Fruit fly (Drosophila melanogaster) whole organism, embryonic: ENCODE results near the gene CG42399.

Source experiments
- Ada2b ChIP-seq: fragments of 200-800 bp; sonication (Bioruptor generic); IDR thresholded peaks from 2 replicates; pipeline ENCODE4 v1.3.6; 2022; ENCODE audit warnings: missing biosample characterization, missing genetic modification characterization
- Atf3 ChIP-seq: fragments of 200-800 bp; sonication (Bioruptor generic); optimal IDR thresholded peaks from 3 replicates; lab custom pipeline; 2016; ENCODE audit warnings: missing biosample characterization, missing genetic modification characterization
- Atf6 ChIP-seq: fragments of 200-800 bp; sonication (Bioruptor generic); IDR thresholded peaks from 2 replicates; pipeline ENCODE4 v1.3.6; 2022; ENCODE audit warnings: missing biosample characterization, missing genetic modification characterization
- B-H1 ChIP-seq: fragments of 200-800 bp; sonication (Bioruptor generic); IDR thresholded peaks from 3 replicates; pipeline ENCODE4 v1.3.6; 2022; ENCODE audit warnings: missing biosample characterization, missing genetic modification characterization
- CG10654 ChIP-seq: fragments of 200-800 bp; sonication (Bioruptor generic); optimal IDR thresholded peaks from 2 replicates; lab custom pipeline; 2016; ENCODE audit warnings: missing biosample characterization, missing genetic modification characterization
- CG10959 ChIP-seq: fragments of 200-800 bp; sonication (Bioruptor generic); IDR thresholded peaks from 2 replicates; pipeline ENCODE4 v1.3.6; 2022; ENCODE audit warnings: missing biosample characterization, missing genetic modification characterization
- CG10979 ChIP-seq: fragments of 200-800 bp; sonication (Bioruptor generic); optimal IDR thresholded peaks from 2 replicates; lab custom pipeline; 2018; ENCODE audit warnings: missing biosample characterization, mild to moderate bottlenecking, missing genetic modification characterization, moderate library complexity
- CG11093 ChIP-seq: fragments of 200-800 bp; sonication (Bioruptor generic); IDR thresholded peaks from 3 replicates; pipeline ENCODE4 v1.3.6; 2022; ENCODE audit warnings: missing biosample characterization, missing genetic modification characterization
- CG11560 ChIP-seq: fragments of 200-800 bp; sonication (Bioruptor generic); IDR thresholded peaks from 3 replicates; pipeline ENCODE4 v1.3.6; 2022; ENCODE audit warnings: missing biosample characterization, missing genetic modification characterization
- CG11695 ChIP-seq: fragments of 200-800 bp; sonication (Bioruptor generic); IDR thresholded peaks from 3 replicates; pipeline ENCODE4 v1.3.6; 2022; ENCODE audit warnings: missing biosample characterization, missing genetic modification characterization
- CG12104 ChIP-seq: fragments of 200-800 bp; sonication (Bioruptor generic); optimal IDR thresholded peaks from 3 replicates; lab custom pipeline; 2016; ENCODE audit warnings: missing biosample characterization, missing genetic modification characterization
- CG12744 ChIP-seq: fragments of 200-800 bp; sonication (Bioruptor generic); optimal IDR thresholded peaks from 2 replicates; lab custom pipeline; 2016; ENCODE audit warnings: missing biosample characterization, missing genetic modification characterization
- CG1647 ChIP-seq: fragments of 200-800 bp; sonication (Bioruptor generic); optimal IDR thresholded peaks from 3 replicates; lab custom pipeline; 2016; ENCODE audit warnings: missing biosample characterization, missing genetic modification characterization
- CG16779 ChIP-seq: fragments of 200-800 bp; sonication (Bioruptor generic); IDR thresholded peaks from 2 replicates; pipeline ENCODE4 v1.3.6; 2022; ENCODE audit warnings: missing biosample characterization, missing genetic modification characterization
- CG17359 ChIP-seq: fragments of 200-800 bp; sonication (Bioruptor generic); optimal IDR thresholded peaks from 3 replicates; lab custom pipeline; 2018; ENCODE audit warnings: missing biosample characterization, mild to moderate bottlenecking, missing genetic modification characterization, moderate library complexity
- CG17612 ChIP-seq: fragments of 200-800 bp; sonication (Bioruptor generic); IDR thresholded peaks from 2 replicates; pipeline ENCODE4 v1.3.6; 2022; ENCODE audit warnings: missing biosample characterization, missing genetic modification characterization
- CG18599 ChIP-seq: fragments of 200-800 bp; sonication (Bioruptor generic); optimal IDR thresholded peaks from 3 replicates; lab custom pipeline; 2017; ENCODE audit warnings: missing biosample characterization, missing genetic modification characterization, mild to moderate bottlenecking, moderate library complexity, missing genetic modification reagents
- CG2120 ChIP-seq: fragments of 200-800 bp; sonication (Bioruptor generic); optimal IDR thresholded peaks from 3 replicates; lab custom pipeline; 2016; ENCODE audit warnings: missing biosample characterization, missing genetic modification characterization
- CG32772 ChIP-seq: fragments of 200-800 bp; sonication (Bioruptor generic); IDR thresholded peaks from 2 replicates; pipeline ENCODE4 v1.3.6; 2022; ENCODE audit warnings: missing biosample characterization, missing genetic modification characterization
- CG43689 ChIP-seq: fragments of 200-800 bp; sonication (Bioruptor generic); IDR thresholded peaks from 2 replicates; pipeline ENCODE4 v1.3.6; 2022; ENCODE audit warnings: missing biosample characterization, missing genetic modification characterization
- CG5180 ChIP-seq: fragments of 200-800 bp; sonication (Bioruptor generic); optimal IDR thresholded peaks from 3 replicates; lab custom pipeline; 2017; ENCODE audit warnings: missing biosample characterization, missing genetic modification characterization, mild to moderate bottlenecking, moderate library complexity, missing genetic modification reagents
- CG7556 ChIP-seq: fragments of 200-800 bp; sonication (Bioruptor generic); optimal IDR thresholded peaks from 2 replicates; lab custom pipeline; 2017; ENCODE audit warnings: missing biosample characterization, mild to moderate bottlenecking, missing genetic modification characterization
- CG7987 ChIP-seq: fragments of 200-800 bp; sonication (Bioruptor generic); optimal IDR thresholded peaks from 2 replicates; lab custom pipeline; 2018; ENCODE audit warnings: missing biosample characterization, mild to moderate bottlenecking, missing genetic modification characterization, moderate library complexity
- Ets97D ChIP-seq: fragments of 200-800 bp; sonication (Bioruptor generic); optimal IDR thresholded peaks from 3 replicates; lab custom pipeline; 2016; ENCODE audit warnings: missing biosample characterization, missing genetic modification characterization
- HLH4C ChIP-seq: fragments of 200-800 bp; sonication (Bioruptor generic); IDR thresholded peaks from 3 replicates; pipeline ENCODE4 v1.3.6; 2022; ENCODE audit warnings: missing biosample characterization, missing genetic modification characterization; ENCODE audit not compliant: partially characterized antibody
- HmgD ChIP-seq: fragments of 200-800 bp; sonication (Bioruptor generic); optimal IDR thresholded peaks from 3 replicates; lab custom pipeline; 2016; ENCODE audit warnings: missing biosample characterization, missing genetic modification characterization
- Jarid2 ChIP-seq: fragments of 200-800 bp; sonication (Bioruptor generic); optimal IDR thresholded peaks from 3 replicates; lab custom pipeline; 2017; ENCODE audit warnings: mild to moderate bottlenecking, missing biosample characterization, missing genetic modification reagents, missing genetic modification characterization
- Mrtf ChIP-seq: fragments of 200-800 bp; sonication (Bioruptor generic); IDR thresholded peaks from 3 replicates; pipeline ENCODE4 v1.3.6; 2022; ENCODE audit warnings: missing biosample characterization, missing genetic modification characterization
- NC2α ChIP-seq: fragments of 200-800 bp; sonication (Bioruptor generic); optimal IDR thresholded peaks from 2 replicates; lab custom pipeline; 2016; ENCODE audit warnings: missing biosample characterization, missing genetic modification characterization
- Pdp1 ChIP-seq, 2 experiments: fragments of 200-800 bp; sonication (Bioruptor generic); optimal IDR thresholded peaks; 3 replicates each; lab custom pipeline; 2016; ENCODE audit warnings: missing biosample characterization in 2 of 2, missing genetic modification characterization in 2 of 2, mild to moderate bottlenecking in 1 of 2, moderate library complexity in 1 of 2
- Rfx ChIP-seq: fragments of 200-800 bp; sonication (Bioruptor generic); IDR thresholded peaks from 2 replicates; pipeline ENCODE4 v1.3.6; 2022; ENCODE audit warnings: missing biosample characterization, missing genetic modification characterization
- Sox100B ChIP-seq: fragments of 200-800 bp; sonication (Bioruptor generic); optimal IDR thresholded peaks from 3 replicates; lab custom pipeline; 2018; ENCODE audit warnings: missing biosample characterization, mild to moderate bottlenecking, missing genetic modification characterization
- ab ChIP-seq: fragments of 200-800 bp; sonication (Bioruptor generic); optimal IDR thresholded peaks from 2 replicates; lab custom pipeline; 2016; ENCODE audit warnings: missing biosample characterization, missing genetic modification characterization
- ash1 ChIP-seq: fragments of 200-800 bp; sonication (Bioruptor generic); optimal IDR thresholded peaks from 2 replicates; lab custom pipeline; 2018; ENCODE audit warnings: missing biosample characterization, mild to moderate bottlenecking, missing genetic modification characterization
- btn ChIP-seq: fragments of 200-800 bp; sonication (Bioruptor generic); optimal IDR thresholded peaks from 2 replicates; lab custom pipeline; 2016; ENCODE audit warnings: missing biosample characterization, missing genetic modification characterization
- ci ChIP-seq: fragments of 200-800 bp; sonication (Bioruptor generic); IDR thresholded peaks from 3 replicates; pipeline ENCODE4 v1.3.6; 2022; ENCODE audit warnings: missing biosample characterization, missing genetic modification characterization
- crc ChIP-seq: fragments of 200-800 bp; sonication (Bioruptor generic); optimal IDR thresholded peaks from 2 replicates; lab custom pipeline; 2016; ENCODE audit warnings: missing biosample characterization, missing genetic modification characterization
- dan ChIP-seq: fragments of 200-800 bp; sonication (Bioruptor generic); IDR thresholded peaks from 2 replicates; pipeline ENCODE4 v1.3.6; 2022; ENCODE audit warnings: missing biosample characterization, missing genetic modification characterization
- danr ChIP-seq: fragments of 200-800 bp; sonication (Bioruptor generic); IDR thresholded peaks from 2 replicates; pipeline ENCODE4 v1.3.6; 2022; ENCODE audit warnings: missing biosample characterization, missing genetic modification characterization
- dati ChIP-seq: fragments of 200-800 bp; sonication (Bioruptor generic); IDR thresholded peaks from 2 replicates; pipeline ENCODE4 v1.3.6; 2022; ENCODE audit warnings: missing biosample characterization, missing genetic modification characterization
- dpn ChIP-seq, 2 experiments: fragments of 200-800 bp; sonication (Bioruptor generic); optimal IDR thresholded peaks; 3 replicates each; lab custom pipeline; 2016; ENCODE audit warnings: missing biosample characterization in 2 of 2, missing genetic modification characterization in 2 of 2
- eve ChIP-seq, 2 experiments: fragments of >200 bp; optimal IDR thresholded peaks; 2 replicates each; lab custom pipeline; 2017; ENCODE audit warnings: missing biosample characterization in 2 of 2, missing genetic modification characterization in 2 of 2
- gem ChIP-seq: fragments of 200-800 bp; sonication (Bioruptor generic); optimal IDR thresholded peaks from 2 replicates; lab custom pipeline; 2019; ENCODE audit warnings: missing biosample characterization, mild to moderate bottlenecking, missing genetic modification characterization, moderate library complexity
- jing ChIP-seq: fragments of 200-800 bp; sonication (Bioruptor generic); optimal IDR thresholded peaks from 2 replicates; lab custom pipeline; 2018; ENCODE audit warnings: missing biosample characterization, mild to moderate bottlenecking, missing genetic modification characterization
- nau ChIP-seq: fragments of 200-800 bp; sonication (Bioruptor generic); optimal IDR thresholded peaks from 3 replicates; lab custom pipeline; 2017; ENCODE audit warnings: missing biosample characterization, mild to moderate bottlenecking, missing genetic modification characterization, missing genetic modification reagents
- pan ChIP-seq, 4 experiments: fragments of >200 bp in 3 of 4; fragments of 200-800 bp in 1 of 4; sonication (Bioruptor generic) in 1 of 4; optimal IDR thresholded peaks in 3 of 4; IDR thresholded peaks in 1 of 4; 2 replicates each; pipeline versions ENCODE4 v1.3.6 to Lab custom; 2017 to 2022; ENCODE audit warnings: missing biosample characterization in 2 of 4, missing genetic modification characterization in 2 of 4, mixed read lengths in 1 of 4
- unc-4 ChIP-seq: fragments of 200-800 bp; sonication (Bioruptor generic); IDR thresholded peaks from 2 replicates; pipeline ENCODE4 v1.3.6; 2022; ENCODE audit warnings: missing biosample characterization, missing genetic modification characterization; ENCODE audit not compliant: partially characterized antibody
- unpg ChIP-seq: fragments of 200-800 bp; sonication (Bioruptor generic); optimal IDR thresholded peaks from 3 replicates; lab custom pipeline; 2018; ENCODE audit warnings: missing biosample characterization, mild to moderate bottlenecking, missing genetic modification characterization, moderate library complexity
- usp ChIP-seq: fragments of >200 bp; optimal IDR thresholded peaks from 2 replicates; lab custom pipeline; 2017; ENCODE audit warnings: missing biosample characterization, missing genetic modification characterization
- wek ChIP-seq: fragments of 200-800 bp; sonication (Bioruptor generic); optimal IDR thresholded peaks from 3 replicates; lab custom pipeline; 2018; ENCODE audit warnings: missing biosample characterization, mild to moderate bottlenecking, missing genetic modification characterization, moderate library complexity
- zfh1 ChIP-seq: fragments of 200-800 bp; sonication (Bioruptor generic); IDR thresholded peaks from 3 replicates; pipeline ENCODE4 v1.3.6; 2022; ENCODE audit warnings: missing biosample characterization, missing genetic modification characterization

The CG42399 gene

DNA sequence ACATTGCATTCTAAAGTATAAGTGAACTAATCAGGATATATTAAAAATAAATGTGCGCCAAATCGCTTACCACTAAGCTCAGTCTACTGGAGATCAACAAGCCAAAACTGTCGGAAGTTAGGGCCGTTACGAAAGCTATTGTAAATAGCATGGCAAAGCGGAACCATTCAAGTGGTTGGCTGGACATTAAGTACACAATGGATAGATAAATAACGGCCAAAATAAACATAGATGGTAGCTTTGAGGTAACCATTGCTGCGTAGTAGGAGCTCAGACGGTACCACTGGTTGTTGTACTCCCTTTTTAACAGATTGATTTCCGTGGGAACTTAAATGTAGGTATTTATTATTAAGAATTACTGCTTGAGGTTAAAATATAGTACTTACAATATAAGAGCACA, 35.4 kb downstream of the CG42399 start (continued):
- TF ChIP-seq CG18599, result peak; percentile 69
- no peak for TF ChIP-seq CG10979
- no peak for TF ChIP-seq CG11560 (tag; lab: Robert Waterston, UW)
- TF ChIP-seq wek (GFP tag; lab: Kevin White, UChicago), result peak; percentile 59
- peak; percentile 9 for TF ChIP-seq gem (tag; lab: Kevin White, UChicago)
- peak in 1 of 2 experiments; percentile 45 for TF ChIP-seq eve (GFP tag; optimal IDR thresholded peaks at IDR 0.05; lab: Kevin White, UChicago)
- TF ChIP-seq CG5180, result peak; percentile 40
- TF ChIP-seq Ets97D (GFP tag; lab: Kevin White, UChicago), result no peak
- no peak for TF ChIP-seq HLH4C (GFP tag; lab: Robert Waterston, UW)
- TF ChIP-seq Jarid2, result no peak
- TF ChIP-seq CG11695 (GFP tag; lab: Robert Waterston, UW), result peak; percentile 51; the same call in 1 of the 3 replicates
- TF ChIP-seq CG17612 (GFP tag; lab: Robert Waterston, UW), result no peak
- TF ChIP-seq CG7556 (GFP tag; lab: Kevin White, UChicago), result no peak
- TF ChIP-seq danr (GFP tag; lab: Robert Waterston, UW), result no peak
- peak; percentile 72; the same call in 2 of the 3 replicates for TF ChIP-seq ci (GFP tag; lab: Robert Waterston, UW)
- peak; percentile 61 for TF ChIP-seq CG17359 (tag; lab: Kevin White, UChicago)
- TF ChIP-seq dan, result no peak
- peak; percentile 37 for TF ChIP-seq nau (GFP tag; lab: Kevin White, UChicago)
- no peak for TF ChIP-seq CG32772 (GFP tag; lab: Robert Waterston, UW)
- no peak for TF ChIP-seq dati (GFP tag; lab: Robert Waterston, UW)
- TF ChIP-seq Rfx (GFP tag; lab: Robert Waterston, UW), result peak; percentile 40; the same call in 1 of the 2 replicates
- TF ChIP-seq CG12104 (GFP tag; lab: Kevin White, UChicago), result no peak
- no peak for TF ChIP-seq CG16779 (GFP tag; lab: Robert Waterston, UW)
- TF ChIP-seq Mrtf (GFP tag; lab: Robert Waterston, UW), result no peak
- no peak for TF ChIP-seq CG43689 (GFP tag; lab: Robert Waterston, UW)
- TF ChIP-seq Pdp1 (GFP tag; optimal IDR thresholded peaks at IDR 0.05; lab: Kevin White, UChicago), result peak in 1 of 2 experiments; percentile 12
- no peak for TF ChIP-seq CG11093 (GFP tag; lab: Robert Waterston, UW)
- no peak for TF ChIP-seq CG10654
- TF ChIP-seq B-H1, result no peak; the same call in 2 of the 3 replicates
- peak; percentile 10 for TF ChIP-seq CG1647
- TF ChIP-seq Ada2b, result no peak
- peak; percentile 6 for TF ChIP-seq ash1
- peak; percentile 53 for TF ChIP-seq CG7987 (GFP tag; lab: Kevin White, UChicago)
- peak; percentile 18 for TF ChIP-seq btn (GFP tag; lab: Kevin White, UChicago)
- TF ChIP-seq dpn (GFP tag; optimal IDR thresholded peaks at IDR 0.05; lab: Kevin White, UChicago), result peak in 1 of 2 experiments; percentile 32
- no peak for TF ChIP-seq Atf3
- no peak for TF ChIP-seq ab (GFP tag; lab: Kevin White, UChicago)
- TF ChIP-seq zfh1 (GFP tag; lab: Robert Waterston, UW), result 0 out of 3 replicates have a peak, but pooled peaks have one; percentile 23
- no peak for TF ChIP-seq CG10959 (GFP tag; lab: Robert Waterston, UW)
- TF ChIP-seq unpg (GFP tag; lab: Kevin White, UChicago), result peak; percentile 12
- TF ChIP-seq pan (optimal IDR thresholded peaks at IDR 0.05; lab: Kevin White, UChicago), result no peak
- TF ChIP-seq pan (GFP tag; optimal IDR thresholded peaks at IDR 0.05 in 1 of 2, IDR thresholded peaks at IDR 0.05 in 1 of 2), result peak in 1 of 2 experiments; percentile 41
- TF ChIP-seq unc-4 (GFP tag; lab: Robert Waterston, UW), result no peak
- TF ChIP-seq jing, result no peak
- no peak for TF ChIP-seq CG12744 (GFP tag; lab: Kevin White, UChicago)
- peak; percentile 38 for TF ChIP-seq Sox100B (GFP tag; lab: Kevin White, UChicago)
- 0 out of 2 replicates have a peak, but pooled peaks have one; percentile 36 for TF ChIP-seq Atf6 (GFP tag; lab: Robert Waterston, UW)
- no peak for TF ChIP-seq HmgD
- TF ChIP-seq CG2120 (GFP tag; lab: Kevin White, UChicago), result peak; percentile 11
- TF ChIP-seq usp, result no peak
- TF ChIP-seq crc, result no peak
- TF ChIP-seq NC2α (GFP tag; lab: Kevin White, UChicago), result no peak
